Fruit fly (Drosophila melanogaster) S2 (cell line): ENCODE data around the gene CG17261.

Experiments used
- CG8478 ChIP-seq: fragments of >200 bp; optimal IDR thresholded peaks from 2 replicates; lab custom pipeline; 2018
- CTCF ChIP-seq, 2 experiments: fragments of >200 bp; optimal IDR thresholded peaks; 2 replicates each; lab custom pipeline; 2018

The CG17261 gene

dm6 chr2L:3012780-3013179 lies 29.6 kb upstream of the CG17261 start:
- TF ChIP-seq CG8478 (lab: Kevin White, UChicago) (no peak), CTCF (optimal IDR thresholded peaks at IDR 0.05; lab: Kevin White, UChicago) (no peak)

dm6 chr2L:3018212-3018611 lies 24.1 kb upstream of the CG17261 start, which contains the start of the genes CG17224 and CG17264:
CG17224 (minus strand) TSS chr2L:3018308.
CG17264 (plus strand) TSS chr2L:3018508.
- TF ChIP-seq CG8478 (lab: Kevin White, UChicago) (no peak), CTCF (optimal IDR thresholded peaks at IDR 0.05; lab: Kevin White, UChicago) (no peak)

DNA sequence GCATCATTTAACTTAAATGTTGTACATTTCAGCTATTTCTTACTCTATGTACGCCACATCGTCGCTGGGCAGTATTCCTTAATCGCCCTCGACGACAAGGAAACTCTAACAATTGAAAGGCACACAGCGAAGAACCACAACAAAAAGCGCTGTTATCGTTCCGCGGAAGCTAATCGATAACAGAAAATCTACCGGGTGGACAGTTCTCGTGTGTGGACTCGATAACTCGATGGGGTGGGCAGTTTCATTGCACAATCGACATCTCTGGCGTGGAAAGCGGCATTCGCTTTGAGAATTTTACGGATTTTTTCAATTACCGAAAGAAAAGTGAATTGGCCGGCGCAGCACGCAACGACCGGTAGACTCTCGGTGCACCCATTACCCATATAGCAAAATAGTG lies 19.4 kb upstream of the CG17261 start, which contains the start of the genes alpha4GT1 and Prp40:
Gene alpha4GT1, minus strand, starts transcription at position 156 of the 400 bp plus-strand sequence.
Gene Prp40, plus strand, starts transcription at position 241 of the 400 bp plus-strand sequence.
- peak in 1 of 2 experiments; percentile 23 for TF ChIP-seq CTCF (optimal IDR thresholded peaks at IDR 0.05; lab: Kevin White, UChicago)
- TF ChIP-seq CG8478 (lab: Kevin White, UChicago), result no peak

dm6 chr2L:3029012-3029411 lies 13.3 kb upstream of the CG17261 start, which contains the start of the genes Sf3b2 and CG17219:
Sf3b2 (minus strand) TSS chr2L:3029168.
CG17219 (plus strand) TSS chr2L:3029253.
- TF ChIP-seq CG8478 (lab: Kevin White, UChicago) (no peak), CTCF (optimal IDR thresholded peaks at IDR 0.05; lab: Kevin White, UChicago) (no peak)

DNA sequence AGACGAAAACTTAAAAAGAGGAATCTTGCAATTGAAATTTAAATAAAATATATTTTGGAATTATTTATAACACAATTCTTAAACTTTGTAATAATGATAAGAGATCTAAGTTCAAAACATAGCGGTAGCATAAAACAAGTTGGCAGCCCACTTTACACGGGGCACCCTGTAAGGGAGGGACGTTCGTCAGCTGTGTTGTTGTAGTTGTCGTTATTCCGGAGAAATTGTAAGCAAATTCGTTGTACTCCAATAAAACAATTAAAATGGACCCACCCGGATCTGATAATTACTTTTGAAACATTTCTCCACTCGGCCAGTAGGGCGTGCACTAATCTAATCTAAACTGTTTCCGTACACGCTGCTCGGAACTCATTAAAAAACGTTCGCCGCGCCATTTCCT lies 12.0 kb upstream of the CG17261 start, which contains the start of gene GABPI:
Gene GABPI, plus strand, starts transcription at position 190 of the 400 bp plus-strand sequence.
- TF ChIP-seq CG8478 (lab: Kevin White, UChicago) (no peak), CTCF (optimal IDR thresholded peaks at IDR 0.05; lab: Kevin White, UChicago) (no peak)

DNA sequence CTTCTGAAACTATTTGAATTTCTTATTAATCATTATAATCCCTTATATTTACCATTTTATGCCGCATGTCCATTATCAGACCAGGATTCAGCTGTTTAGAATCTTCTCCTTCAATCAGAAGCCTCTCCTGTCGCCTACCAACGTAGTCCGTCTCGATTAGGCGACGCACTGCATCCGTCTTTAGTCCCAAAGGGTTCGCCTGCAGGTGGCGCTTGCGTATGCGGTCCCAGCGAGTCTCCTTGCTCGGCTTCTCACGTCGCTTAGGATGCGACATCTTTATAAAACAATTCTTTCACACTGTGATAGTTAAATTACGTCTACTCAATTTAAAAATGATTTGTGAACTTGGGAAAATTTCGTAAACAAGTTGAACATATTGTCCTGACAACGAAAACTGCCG lies 7.4 kb upstream of the CG17261 start, which contains the start of gene CG17258:
Gene CG17258, minus strand, starts transcription at position 380 of the 400 bp plus-strand sequence.
- no peak for TF ChIP-seq CG8478 (lab: Kevin White, UChicago)
- peak; percentile 65 to 73 for TF ChIP-seq CTCF (optimal IDR thresholded peaks at IDR 0.05; lab: Kevin White, UChicago)

DNA sequence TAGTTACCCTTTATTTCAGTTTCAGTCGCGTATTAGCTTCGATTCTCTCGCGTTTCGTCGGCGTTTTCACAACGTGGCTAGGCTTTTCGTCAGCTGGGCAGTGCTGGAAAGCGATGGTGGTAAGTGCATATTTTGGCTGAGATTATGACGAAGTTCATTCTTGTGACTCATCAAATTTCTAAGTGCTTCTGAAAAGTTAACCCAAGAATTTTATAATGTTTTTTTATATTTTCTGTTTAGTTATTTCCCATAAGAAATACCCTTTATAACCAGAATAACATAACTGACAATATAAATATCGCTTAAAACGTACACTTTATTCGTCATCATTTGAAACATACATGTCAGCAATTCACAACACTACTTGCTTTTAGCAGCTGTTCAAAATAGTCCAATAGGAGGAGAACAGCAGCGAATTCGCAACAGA lies 5.2 kb upstream of the CG17261 start, which contains the start of the genes CG17260 and SerRS:
Gene CG17260, plus strand, starts transcription at position 78 of the 427 bp plus-strand sequence.
Gene SerRS, minus strand, starts transcription at position 251 of the 427 bp plus-strand sequence.
- TF ChIP-seq CTCF (optimal IDR thresholded peaks at IDR 0.05; lab: Kevin White, UChicago) (no peak), CG8478 (lab: Kevin White, UChicago) (no peak)

dm6 chr2L:3039774-3040173 lies 2.6 kb upstream of the CG17261 start, which contains the start of the genes cnir and CG17221:
cnir (minus strand) TSS chr2L:3039812.
CG17221 (plus strand) TSS chr2L:3039976.
- TF ChIP-seq CTCF (optimal IDR thresholded peaks at IDR 0.05; lab: Kevin White, UChicago), result no peak
- no peak for TF ChIP-seq CG8478 (lab: Kevin White, UChicago)

- no peak for TF ChIP-seq CTCF (optimal IDR thresholded peaks at IDR 0.05; lab: Kevin White, UChicago)
- no peak for TF ChIP-seq CG8478 (lab: Kevin White, UChicago)
Observed at dm6 chr2L:3043647-3044046, 1.3 kb downstream of the CG17261 start, which contains the start of gene FASN2. FASN2 (plus strand) TSS chr2L:3043947.

DNA sequence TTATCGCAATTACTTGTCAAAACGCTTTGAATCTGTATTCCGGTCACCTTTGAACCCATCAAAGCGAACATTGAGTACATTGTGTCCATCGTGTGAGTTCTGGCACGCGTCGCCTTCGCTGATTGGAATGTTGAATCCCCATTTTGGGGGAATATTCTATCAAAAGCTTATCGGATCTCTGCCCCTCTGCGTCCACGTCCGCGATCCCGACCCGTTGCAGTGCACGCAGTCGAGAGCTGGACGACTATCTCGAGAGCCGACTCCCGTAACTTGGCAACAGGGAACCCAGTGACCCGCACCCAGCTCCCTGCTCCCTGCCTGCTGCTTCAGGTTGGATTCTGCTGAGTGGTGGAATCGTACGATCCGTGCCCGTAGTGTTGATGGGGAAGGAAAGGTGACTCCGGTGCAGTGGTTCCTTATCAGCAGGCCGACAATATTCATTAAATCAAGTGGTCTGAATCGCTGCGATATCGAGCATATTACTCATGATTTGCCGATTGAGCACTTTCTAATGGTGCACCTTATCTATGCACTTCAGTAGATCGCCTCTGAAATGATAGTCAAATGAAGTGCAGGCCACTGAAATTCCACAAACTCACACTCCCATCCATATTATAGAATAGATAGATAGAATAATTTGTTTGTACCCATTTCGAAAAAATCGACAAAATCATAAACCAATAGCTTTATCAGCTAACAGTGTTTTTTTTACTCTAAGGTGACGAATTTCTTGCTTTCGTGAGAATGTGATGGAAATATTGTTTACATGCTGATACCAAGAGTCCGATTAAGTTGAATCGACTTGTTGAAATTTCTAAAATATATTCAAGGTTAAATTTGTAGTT lies 2.5 kb downstream of the CG17261 start:
- TF ChIP-seq CG8478 (lab: Kevin White, UChicago) (no peak), CTCF (optimal IDR thresholded peaks at IDR 0.05; lab: Kevin White, UChicago) (no peak)

dm6 chr2L:3055710-3056447 lies 13.5 kb downstream of the CG17261 start:
- no peak for TF ChIP-seq CG8478 (lab: Kevin White, UChicago)
- no peak for TF ChIP-seq CTCF (optimal IDR thresholded peaks at IDR 0.05; lab: Kevin White, UChicago)

DNA sequence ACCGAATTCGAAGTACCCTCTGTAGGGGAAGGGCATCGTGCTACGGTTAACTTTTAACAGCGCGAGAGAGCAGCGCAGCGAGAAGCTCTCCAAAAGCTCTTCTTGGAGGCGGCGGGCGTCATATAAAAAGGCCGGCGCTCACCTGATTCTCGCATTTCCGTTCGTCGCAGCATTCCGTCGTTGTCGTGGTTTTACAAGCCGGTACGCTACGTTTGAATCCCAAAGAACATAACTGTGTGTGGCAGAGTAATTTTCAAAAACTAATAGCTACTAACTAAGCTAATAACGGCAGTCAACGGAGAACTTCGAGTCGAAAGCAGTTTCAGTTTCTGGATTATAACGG lies 14.1 kb downstream of the CG17261 start, which contains the start of gene FASN1:
Gene FASN1, plus strand, starts transcription at position 151 of the 343 bp plus-strand sequence.
- TF ChIP-seq CG8478 (lab: Kevin White, UChicago), result no peak
- no peak for TF ChIP-seq CTCF (optimal IDR thresholded peaks at IDR 0.05; lab: Kevin White, UChicago)

DNA sequence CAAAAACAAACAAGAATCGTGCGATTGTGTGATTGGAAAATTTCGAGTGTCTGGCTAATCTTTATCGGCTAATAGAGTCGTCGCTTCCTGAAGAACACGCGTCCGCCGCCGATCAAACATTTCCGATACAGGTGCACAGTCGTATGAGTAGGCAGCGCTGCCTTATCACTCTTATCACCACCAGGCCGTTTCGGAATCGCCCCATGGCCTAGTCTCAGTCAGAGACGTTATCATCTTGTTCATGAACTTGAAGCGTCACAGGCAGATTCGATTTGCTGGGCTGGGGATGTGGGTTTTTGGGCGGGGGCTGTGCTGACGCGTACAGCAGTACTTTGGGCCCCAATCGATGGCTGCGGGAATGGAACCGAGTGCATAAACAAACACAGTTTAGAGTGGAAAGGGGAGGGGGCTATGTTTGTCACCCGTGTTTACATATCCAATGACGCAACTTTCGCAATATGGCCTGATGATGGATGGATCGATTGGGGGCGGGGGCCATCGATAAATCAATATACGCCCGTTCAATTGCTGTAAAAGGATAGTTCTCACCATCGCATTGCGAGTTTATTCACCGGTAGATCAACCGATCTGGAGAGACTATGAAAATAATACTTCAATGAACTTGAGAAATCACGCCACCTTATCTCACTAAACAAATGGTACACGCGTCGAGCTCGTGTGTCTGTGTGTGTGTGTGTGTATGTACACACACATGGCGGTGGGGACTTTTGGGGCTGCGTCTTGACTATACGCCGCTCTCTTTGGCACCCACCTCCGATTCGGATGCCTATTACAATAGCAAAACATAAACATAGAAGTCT lies 15.8 kb downstream of the CG17261 start:
- TF ChIP-seq CTCF (optimal IDR thresholded peaks at IDR 0.05; lab: Kevin White, UChicago), result no peak
- TF ChIP-seq CG8478 (lab: Kevin White, UChicago), result no peak
